Fruit fly (Drosophila melanogaster) whole organism, embryonic: ENCODE measurements around the gene CG8149.

Source experiments
- CG10654 ChIP-seq: fragments of 200-800 bp; sonication (Bioruptor generic); optimal IDR thresholded peaks from 2 replicates; lab custom pipeline; 2016; ENCODE audit warnings: missing biosample characterization, missing genetic modification characterization
- CG7786 ChIP-seq: fragments of 200-800 bp; sonication (Bioruptor generic); optimal IDR thresholded peaks from 2 replicates; lab custom pipeline; 2016; ENCODE audit warnings: missing biosample characterization, missing genetic modification characterization
- CG9437 ChIP-seq: fragments of 200-800 bp; sonication (Bioruptor generic); optimal IDR thresholded peaks from 2 replicates; lab custom pipeline; 2018; ENCODE audit warnings: missing biosample characterization, mild to moderate bottlenecking, missing genetic modification characterization
- Dll ChIP-seq: fragments of 200-800 bp; sonication (Bioruptor generic); IDR thresholded peaks from 4 replicates; pipeline ENCODE4 v1.3.6; 2022; ENCODE audit warnings: missing biosample characterization, missing genetic modification characterization; ENCODE audit not compliant: partially characterized antibody
- Eip74EF ChIP-seq, 2 experiments: fragments of 200-800 bp in 1 of 2; fragments of >200 bp in 1 of 2; sonication (Bioruptor generic) in 1 of 2; optimal IDR thresholded peaks; 2 replicates each; lab custom pipeline; 2017 to 2019; ENCODE audit warnings: missing biosample characterization in 2 of 2, missing genetic modification characterization in 2 of 2, mild to moderate bottlenecking in 1 of 2, moderate library complexity in 1 of 2
- br ChIP-seq: fragments of >200 bp; optimal IDR thresholded peaks from 2 replicates; lab custom pipeline; 2017
- chm ChIP-seq: fragments of 200-800 bp; sonication (Bioruptor generic); IDR thresholded peaks from 2 replicates; pipeline ENCODE4 v1.3.6; 2022; ENCODE audit warnings: missing biosample characterization, missing genetic modification characterization
- fd3F ChIP-seq: fragments of 200-800 bp; sonication (Bioruptor generic); optimal IDR thresholded peaks from 2 replicates; lab custom pipeline; 2018; ENCODE audit warnings: missing biosample characterization, mild to moderate bottlenecking, missing genetic modification characterization, moderate library complexity
- lilli ChIP-seq: fragments of 200-800 bp; sonication (Bioruptor generic); optimal IDR thresholded peaks from 3 replicates; lab custom pipeline; 2016; ENCODE audit warnings: missing biosample characterization, missing genetic modification characterization
- pan ChIP-seq, 4 experiments: fragments of >200 bp in 3 of 4; fragments of 200-800 bp in 1 of 4; sonication (Bioruptor generic) in 1 of 4; optimal IDR thresholded peaks in 3 of 4; IDR thresholded peaks in 1 of 4; 2 replicates each; pipeline versions ENCODE4 v1.3.6 to Lab custom; 2017 to 2022; ENCODE audit warnings: missing biosample characterization in 2 of 4, missing genetic modification characterization in 2 of 4, mixed read lengths in 1 of 4
- psq ChIP-seq: fragments of 200-800 bp; sonication (Bioruptor generic); optimal IDR thresholded peaks from 2 replicates; lab custom pipeline; 2017; ENCODE audit warnings: missing biosample characterization, missing genetic modification characterization
- stwl ChIP-seq: fragments of 200-800 bp; sonication (Bioruptor generic); optimal IDR thresholded peaks from 3 replicates; lab custom pipeline; 2018; ENCODE audit warnings: missing biosample characterization, mild to moderate bottlenecking, missing genetic modification characterization, moderate library complexity
- zfh2 ChIP-seq: fragments of 200-800 bp; sonication (Bioruptor generic); optimal IDR thresholded peaks from 2 replicates; lab custom pipeline; 2016; ENCODE audit warnings: missing biosample characterization, missing genetic modification characterization

- TF ChIP-seq psq (GFP tag; lab: Kevin White, UChicago) (no peak), CG9437 (GFP tag; lab: Kevin White, UChicago) (no peak), lilli (GFP tag; lab: Kevin White, UChicago) (no peak), fd3F (no peak), CG7786 (GFP tag; lab: Kevin White, UChicago) (no peak), zfh2 (GFP tag; lab: Kevin White, UChicago) (no peak), br (no peak), Eip74EF (GFP tag; optimal IDR thresholded peaks at IDR 0.05; lab: Kevin White, UChicago) (no peak), CG10654 (GFP tag; lab: Kevin White, UChicago) (no peak), stwl (tag; lab: Kevin White, UChicago) (no peak), pan (optimal IDR thresholded peaks at IDR 0.05; lab: Kevin White, UChicago) (no peak), pan (GFP tag; optimal IDR thresholded peaks at IDR 0.05 in 1 of 2, IDR thresholded peaks at IDR 0.05 in 1 of 2) (no peak), chm (no peak), Dll (GFP tag; lab: Robert Waterston, UW) (no peak)
Measured at dm6 chr3R:9454980-9455379, 49.5 kb upstream of the CG8149 start.
